Fruit fly (Drosophila melanogaster): ENCODE data around the gene raskol.

- TF ChIP-seq h (optimal IDR thresholded peaks at IDR 0.05) (no peak), Myc (optimal IDR thresholded peaks at IDR 0.05) (no peak)
Measured at dm6 chrX:17790710-17791109, 80.8 kb downstream of the raskol start, which contains the start of gene OdsH.
